Worm (Caenorhabditis elegans) whole organism, late embryonic: ENCODE measurements around the gene C07G3.10.
"Not testable (repeated sequence)": the region's sequence is repeated elsewhere in the genome, so short reads cannot be mapped to it uniquely, and the experiment has no call there.

Experiments
- F13H6.1 ChIP-seq: sonication (generic microtip); optimal IDR thresholded peaks from 2 replicates; lab custom pipeline; 2016; ENCODE audit warnings: missing genetic modification characterization, missing compliant biosample characterization
- K09A11.1 ChIP-seq: sonication (generic microtip); optimal IDR thresholded peaks from 2 replicates; lab custom pipeline; 2017; ENCODE audit warnings: antibody characterized with exemption, mild to moderate bottlenecking, missing genetic modification characterization, missing compliant biosample characterization; ENCODE audit not compliant: insufficient read depth
- T23F11.4 ChIP-seq: fragments of 200-800 bp; sonication (Bioruptor generic); optimal IDR thresholded peaks from 2 replicates; lab custom pipeline; 2018; ENCODE audit warnings: mild to moderate bottlenecking, missing genetic modification characterization, missing compliant biosample characterization
- Y22D7AL.16 ChIP-seq: sonication (generic microtip); optimal IDR thresholded peaks from 2 replicates; lab custom pipeline; 2016; ENCODE audit warnings: missing genetic modification characterization, missing compliant biosample characterization
- ama-1 ChIP-seq: fragments of 150-350 bp; optimal IDR thresholded peaks from 2 replicates; lab custom pipeline; 2014
- ceh-14 ChIP-seq: sonication (generic microtip); optimal IDR thresholded peaks from 2 replicates; lab custom pipeline; 2016; ENCODE audit warnings: missing genotype, missing genetic modification characterization, missing compliant biosample characterization
- ceh-18 ChIP-seq: sonication (generic microtip); optimal IDR thresholded peaks from 2 replicates; lab custom pipeline; 2016; ENCODE audit warnings: missing genetic modification characterization, missing compliant biosample characterization
- ceh-19 ChIP-seq: fragments of 200-800 bp; sonication (Bioruptor generic); optimal IDR thresholded peaks from 2 replicates; lab custom pipeline; 2018; ENCODE audit warnings: mild to moderate bottlenecking, missing genetic modification characterization, missing compliant biosample characterization
- ceh-2 ChIP-seq: sonication (generic microtip); optimal IDR thresholded peaks from 2 replicates; lab custom pipeline; 2016; ENCODE audit warnings: missing genotype, missing genetic modification characterization, missing compliant biosample characterization
- ceh-22 ChIP-seq: sonication (generic microtip); optimal IDR thresholded peaks from 2 replicates; lab custom pipeline; 2017; ENCODE audit warnings: missing biosample characterization, missing genetic modification characterization
- ceh-31 ChIP-seq: sonication (generic microtip); optimal IDR thresholded peaks from 2 replicates; lab custom pipeline; 2016; ENCODE audit warnings: missing genetic modification characterization, missing compliant biosample characterization
- ceh-34 ChIP-seq: sonication (generic microtip); optimal IDR thresholded peaks from 2 replicates; lab custom pipeline; 2016; ENCODE audit warnings: mild to moderate bottlenecking, missing genetic modification characterization, missing compliant biosample characterization
- ceh-45 ChIP-seq: fragments of 200-800 bp; sonication (Bioruptor generic); IDR thresholded peaks from 2 replicates; pipeline ENCODE4 v1.3.6; 2022; ENCODE audit warnings: missing genetic modification reagents, missing genetic modification characterization, missing compliant biosample characterization
- ceh-48 ChIP-seq: sonication (generic microtip); optimal IDR thresholded peaks from 2 replicates; lab custom pipeline; 2016; ENCODE audit warnings: missing genetic modification characterization, inconsistent platforms, missing compliant biosample characterization
- ceh-9 ChIP-seq: sonication (generic microtip); optimal IDR thresholded peaks from 2 replicates; lab custom pipeline; 2016; ENCODE audit warnings: mild to moderate bottlenecking, missing genetic modification characterization, inconsistent platforms, missing compliant biosample characterization
- che-1 ChIP-seq: sonication (generic microtip); optimal IDR thresholded peaks from 2 replicates; lab custom pipeline; 2016; ENCODE audit warnings: mild to moderate bottlenecking, missing genetic modification characterization, missing compliant biosample characterization
- elt-2 ChIP-seq: sonication (generic microtip); optimal IDR thresholded peaks from 2 replicates; lab custom pipeline; 2016; ENCODE audit warnings: missing genetic modification reagents, missing genetic modification characterization, missing compliant biosample characterization
- eyg-1 ChIP-seq: sonication (generic microtip); optimal IDR thresholded peaks from 2 replicates; lab custom pipeline; 2016; ENCODE audit warnings: missing genotype, missing genetic modification characterization, missing compliant biosample characterization
- fkh-10 ChIP-seq: fragments of 150-350 bp; optimal IDR thresholded peaks from 2 replicates; lab custom pipeline; 2014; ENCODE audit warnings: missing biosample characterization, missing genetic modification reagents, missing genetic modification characterization
- fkh-6 ChIP-seq: sonication (generic microtip); optimal IDR thresholded peaks from 2 replicates; lab custom pipeline; 2016; ENCODE audit warnings: missing genetic modification characterization, missing compliant biosample characterization
- hlh-15 ChIP-seq: sonication (generic microtip); optimal IDR thresholded peaks from 2 replicates; lab custom pipeline; 2016; ENCODE audit warnings: missing genetic modification characterization, missing compliant biosample characterization
- hlh-30 ChIP-seq: sonication (generic microtip); optimal IDR thresholded peaks from 2 replicates; lab custom pipeline; 2017; ENCODE audit warnings: antibody characterized with exemption, missing genetic modification characterization, missing compliant biosample characterization; ENCODE audit not compliant: insufficient read depth
- hlh-8 ChIP-seq: sonication (generic microtip); optimal IDR thresholded peaks from 2 replicates; lab custom pipeline; 2016; ENCODE audit warnings: missing genotype, missing genetic modification characterization, missing compliant biosample characterization
- lim-6 ChIP-seq: sonication (generic microtip); optimal IDR thresholded peaks from 2 replicates; lab custom pipeline; 2016; ENCODE audit warnings: missing genetic modification characterization, missing compliant biosample characterization
- lin-11 ChIP-seq: fragments of 200-800 bp; sonication (Bioruptor generic); optimal IDR thresholded peaks from 2 replicates; lab custom pipeline; 2018; ENCODE audit warnings: mild to moderate bottlenecking, missing genetic modification characterization, missing compliant biosample characterization
- mec-3 ChIP-seq: sonication (generic microtip); optimal IDR thresholded peaks from 2 replicates; lab custom pipeline; 2016; ENCODE audit warnings: borderline replicate concordance, missing genetic modification characterization, missing compliant biosample characterization
- nfya-1 ChIP-seq: sonication (generic microtip); optimal IDR thresholded peaks from 2 replicates; lab custom pipeline; 2017; ENCODE audit warnings: missing genetic modification characterization, mild to moderate bottlenecking, missing compliant biosample characterization, antibody characterized with exemption, moderate library complexity
- nhr-232 ChIP-seq: sonication (generic microtip); optimal IDR thresholded peaks from 2 replicates; lab custom pipeline; 2016; ENCODE audit warnings: missing genetic modification characterization, missing compliant biosample characterization
- pag-3 ChIP-seq: sonication (generic microtip); optimal IDR thresholded peaks from 2 replicates; lab custom pipeline; 2016; ENCODE audit warnings: missing compliant biosample characterization, missing genetic modification characterization, borderline replicate concordance
- pat-9 ChIP-seq: fragments of 200-800 bp; sonication (Bioruptor generic); optimal IDR thresholded peaks from 2 replicates; lab custom pipeline; 2018; ENCODE audit warnings: mild to moderate bottlenecking, missing genetic modification characterization, moderate library complexity, missing compliant biosample characterization
- pqm-1 ChIP-seq: sonication (generic microtip); optimal IDR thresholded peaks from 2 replicates; lab custom pipeline; 2016; ENCODE audit warnings: missing genetic modification characterization, missing compliant biosample characterization
- ref-2 ChIP-seq: sonication (generic microtip); optimal IDR thresholded peaks from 2 replicates; lab custom pipeline; 2016; ENCODE audit warnings: missing genetic modification characterization, missing compliant biosample characterization
- rnt-1 ChIP-seq: sonication (generic microtip); optimal IDR thresholded peaks from 2 replicates; lab custom pipeline; 2016; ENCODE audit warnings: missing genetic modification characterization, missing compliant biosample characterization
- tbx-2 ChIP-seq: sonication (generic microtip); optimal IDR thresholded peaks from 2 replicates; lab custom pipeline; 2016; ENCODE audit warnings: missing genetic modification characterization, missing compliant biosample characterization
- tbx-7 ChIP-seq: sonication (generic microtip); optimal IDR thresholded peaks from 2 replicates; lab custom pipeline; 2016; ENCODE audit warnings: missing genotype, missing genetic modification characterization, missing compliant biosample characterization
- ttx-3 ChIP-seq: sonication (generic microtip); optimal IDR thresholded peaks from 2 replicates; lab custom pipeline; 2016; ENCODE audit warnings: missing genetic modification reagents, missing genetic modification characterization, missing compliant biosample characterization
- unc-3 ChIP-seq, 2 experiments: fragments of 200-800 bp in 1 of 2; sonication (Bioruptor generic) in 1 of 2; sonication (generic microtip) in 1 of 2; conservative IDR thresholded peaks in 1 of 2; optimal IDR thresholded peaks in 1 of 2; 2 replicates each; pipeline versions ENCODE4 v1.3.6 to Lab custom; 2016 to 2022; ENCODE audit warnings: missing compliant biosample characterization in 2 of 2, missing genetic modification characterization in 2 of 2, missing genetic modification reagents in 1 of 2
- zip-5 ChIP-seq: sonication (generic microtip); optimal IDR thresholded peaks from 2 replicates; lab custom pipeline; 2016; ENCODE audit warnings: missing genetic modification characterization, missing compliant biosample characterization
- ztf-16 ChIP-seq: sonication (generic microtip); optimal IDR thresholded peaks from 2 replicates; lab custom pipeline; 2017; ENCODE audit warnings: missing genetic modification characterization, missing compliant biosample characterization

C07G3.10 gene

DNA sequence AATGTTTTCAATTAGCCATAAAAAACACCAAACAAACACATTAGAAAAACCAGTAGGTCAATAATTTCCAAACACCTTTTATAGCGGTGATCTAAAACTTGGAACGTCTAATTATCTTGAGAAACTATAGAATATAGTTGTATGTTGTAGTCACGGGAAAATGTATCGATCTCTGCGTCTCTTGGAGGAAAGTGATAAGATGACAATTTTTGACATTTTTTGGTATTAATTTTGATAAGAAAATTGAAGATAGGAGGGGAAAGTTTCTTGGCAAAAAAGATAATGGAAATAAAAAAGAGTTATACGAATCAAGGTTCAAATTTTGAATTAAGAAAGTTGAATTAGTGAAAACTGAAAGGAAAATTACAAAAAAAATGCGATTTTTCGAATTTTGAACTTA is 3.6 kb downstream of the C07G3.10 start:
- TF ChIP-seq hlh-30 (tag; lab: Kevin White, UChicago), result no peak
- peak; percentile 91 for TF ChIP-seq elt-2 (tag; lab: Kevin White, UChicago)
- no peak for TF ChIP-seq pag-3
- no peak for TF ChIP-seq ceh-48
- TF ChIP-seq, all 69 proteins: peak for 1

DNA sequence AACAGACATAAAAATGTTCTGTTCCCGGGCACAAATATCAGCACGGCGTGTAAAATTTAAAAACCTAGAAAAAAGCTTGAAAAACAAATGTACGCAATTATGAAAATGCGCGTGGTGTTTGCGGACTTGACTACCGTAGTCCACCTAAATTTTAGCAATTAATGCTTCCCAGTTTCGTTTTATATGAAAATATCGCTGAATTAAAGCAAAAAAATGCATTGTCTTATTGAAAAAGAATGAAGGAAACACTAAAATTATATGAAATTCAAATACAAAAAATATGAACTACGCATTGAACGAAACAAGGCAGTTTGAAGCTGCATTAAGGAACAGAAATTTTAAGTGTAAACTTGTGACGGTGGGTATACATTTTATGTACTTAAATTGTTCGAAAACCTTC is 4.1 kb downstream of the C07G3.10 start, which contains the start of gene ugt-64:
TSS of gene ugt-64 (minus strand) at position 101 of the 400 bp plus-strand sequence.
- not testable (repeated sequence) for TF ChIP-seq tbx-2; che-1 (tag; lab: Kevin White, UChicago); hlh-30 (tag; lab: Kevin White, UChicago)

DNA sequence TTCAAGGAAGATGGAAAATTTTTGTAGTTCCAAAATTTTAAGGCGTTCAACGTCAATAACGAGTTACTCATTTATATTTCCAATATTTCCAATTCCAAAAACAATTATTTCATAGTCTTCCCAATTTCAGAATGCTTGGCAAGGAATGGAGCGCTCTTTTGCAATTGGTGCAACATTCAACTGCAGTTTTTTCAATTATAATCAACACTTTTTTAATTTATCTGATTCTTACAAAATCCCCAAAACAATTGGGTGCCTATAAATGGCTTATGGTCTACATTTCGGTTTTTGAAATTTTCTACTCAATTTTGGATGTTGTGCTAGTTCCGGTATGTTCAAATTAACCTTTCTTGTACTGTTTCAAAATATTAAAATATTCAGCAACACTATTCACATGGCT is 5.6 kb downstream of the C07G3.10 start, which contains the start of gene str-225:
TSS of gene str-225 (plus strand) at position 132 of the 400 bp plus-strand sequence.
- TF ChIP-seq pqm-1 (tag; lab: Kevin White, UChicago) (no peak), ttx-3 (tag; lab: Kevin White, UChicago) (no peak), elt-2 (tag; lab: Kevin White, UChicago) (no peak), ceh-18 (tag; lab: Kevin White, UChicago) (no peak), ama-1 (lab: Kevin White, UChicago) (no peak), ceh-45 (no peak), tbx-7 (tag; lab: Kevin White, UChicago) (no peak), nhr-232 (tag; lab: Kevin White, UChicago) (no peak), hlh-8 (tag; lab: Kevin White, UChicago) (no peak)

DNA sequence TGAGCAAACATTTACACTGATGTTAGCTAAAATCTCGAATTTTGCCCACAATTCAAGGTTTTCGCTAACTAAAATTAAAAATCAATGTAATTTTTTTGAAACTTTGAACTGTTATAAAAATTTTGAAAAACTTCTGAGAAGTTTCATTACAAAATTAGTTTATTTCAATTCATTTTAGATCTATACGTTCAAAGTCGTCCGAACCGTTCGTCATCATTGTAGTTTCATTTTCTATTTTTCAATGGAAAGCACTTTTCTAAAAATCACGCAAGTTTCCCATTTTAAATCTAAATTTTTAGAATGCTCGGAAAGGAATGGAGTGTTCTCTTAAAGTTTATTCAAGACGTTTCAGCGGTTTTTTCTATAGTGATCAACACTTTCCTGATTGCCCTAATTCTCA is 7.8 kb downstream of the C07G3.10 start, which contains the start of gene str-228:
TSS of gene str-228 (plus strand) at position 301 of the 400 bp plus-strand sequence.
- TF ChIP-seq lin-11 (tag; lab: Kevin White, UChicago) (no peak), eyg-1 (tag; lab: Kevin White, UChicago) (no peak), ama-1 (lab: Kevin White, UChicago) (no peak), ceh-31 (no peak), K09A11.1 (tag; lab: Kevin White, UChicago) (no peak), ref-2 (no peak), hlh-15 (tag; lab: Kevin White, UChicago) (no peak), ceh-14 (tag; lab: Kevin White, UChicago) (no peak), ceh-34 (tag; lab: Kevin White, UChicago) (no peak), unc-3 (GFP tag; conservative IDR thresholded peaks at IDR 0.05; lab: Robert Waterston, UW) (no peak), unc-3 (tag; optimal IDR thresholded peaks at IDR 0.05; lab: Kevin White, UChicago) (no peak), fkh-10 (GFP tag; lab: Kevin White, UChicago) (no peak), ceh-9 (tag; lab: Kevin White, UChicago) (no peak), ceh-19 (GFP tag; lab: Kevin White, UChicago) (no peak), zip-5 (no peak)

DNA sequence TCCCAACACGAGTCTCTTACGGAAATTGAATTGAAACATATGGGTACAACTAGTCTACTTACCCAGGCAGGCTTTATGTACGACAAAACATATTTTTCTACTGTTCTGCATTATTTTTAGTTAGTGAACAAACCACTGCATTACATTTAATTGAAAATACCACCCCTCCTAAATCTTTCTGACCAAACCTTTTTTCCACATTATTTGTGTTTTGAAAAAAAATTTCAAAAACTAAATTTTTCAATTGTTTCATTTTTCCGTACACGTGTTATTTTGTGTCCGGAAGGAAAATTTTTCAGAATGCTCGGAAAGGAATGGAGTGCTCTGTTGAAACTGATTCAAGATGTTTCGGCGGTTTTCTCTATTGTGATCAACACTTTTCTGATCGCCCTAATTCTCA is 10.3 kb downstream of the C07G3.10 start, which contains the start of gene str-226:
TSS of gene str-226 (plus strand) at position 301 of the 400 bp plus-strand sequence.
- TF ChIP-seq fkh-10 (GFP tag; lab: Kevin White, UChicago), result no peak
- TF ChIP-seq hlh-15 (tag; lab: Kevin White, UChicago), result no peak
- TF ChIP-seq ref-2, result no peak
- TF ChIP-seq ceh-2, result no peak
- TF ChIP-seq nfya-1 (tag; lab: Kevin White, UChicago), result no peak
- TF ChIP-seq F13H6.1 (tag; lab: Kevin White, UChicago), result no peak
- no peak for TF ChIP-seq Y22D7AL.16
- TF ChIP-seq ceh-48, result no peak
- TF ChIP-seq, all 69 proteins: peak for 0

DNA sequence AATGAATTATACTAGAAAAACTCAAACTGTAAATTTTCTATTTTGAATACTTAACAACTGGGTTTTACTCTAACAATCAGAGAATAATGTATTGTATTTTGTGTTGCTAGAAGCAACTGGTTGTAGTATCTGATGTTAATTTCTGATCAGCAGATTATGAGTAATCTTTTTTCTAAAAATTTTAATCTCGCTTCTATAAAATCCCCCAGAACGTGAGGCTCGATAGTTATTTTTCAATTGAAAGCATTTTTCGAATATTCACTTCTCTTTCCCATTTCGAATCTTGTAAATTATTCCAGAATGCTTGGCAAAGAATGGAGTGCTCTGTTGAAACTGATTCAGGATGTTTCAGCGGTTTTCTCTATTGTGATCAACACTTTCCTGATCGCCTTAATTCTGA is 15.8 kb downstream of the C07G3.10 start, which contains the start of gene str-227:
TSS of gene str-227 (plus strand) at position 301 of the 400 bp plus-strand sequence.
- TF ChIP-seq tbx-2, result no peak
- no peak for TF ChIP-seq T23F11.4 (GFP tag; lab: Kevin White, UChicago)
- TF ChIP-seq lim-6, result no peak
- TF ChIP-seq ttx-3 (tag; lab: Kevin White, UChicago), result no peak
- TF ChIP-seq K09A11.1 (tag; lab: Kevin White, UChicago), result no peak
- TF ChIP-seq ceh-19 (GFP tag; lab: Kevin White, UChicago), result no peak
- no peak for TF ChIP-seq mec-3
- TF ChIP-seq eyg-1 (tag; lab: Kevin White, UChicago), result no peak
- TF ChIP-seq fkh-10 (GFP tag; lab: Kevin White, UChicago), result no peak
- TF ChIP-seq pat-9 (tag; lab: Kevin White, UChicago), result no peak
- TF ChIP-seq rnt-1, result no peak
- TF ChIP-seq ceh-22 (tag; lab: Kevin White, UChicago), result no peak
- no peak for TF ChIP-seq fkh-6 (tag; lab: Kevin White, UChicago)
- TF ChIP-seq tbx-7 (tag; lab: Kevin White, UChicago), result no peak
- no peak for TF ChIP-seq zip-5
- TF ChIP-seq ztf-16 (tag; lab: Kevin White, UChicago), result no peak
- TF ChIP-seq, all 69 proteins: peak for 0
